Worm (Caenorhabditis elegans) whole organism, mixed stage, embryonic: ENCODE measurements around the gene T16A1.2.
"Not testable (repeated sequence)": the region's sequence is repeated elsewhere in the genome, so short reads cannot be mapped to it uniquely, and the experiment has no call there.

ENCODE experiments used
- M03D4.4 ChIP-seq: sonication (generic microtip); optimal IDR thresholded peaks from 2 replicates; lab custom pipeline; 2017; ENCODE audit warnings: mild to moderate bottlenecking, missing genetic modification characterization, missing compliant biosample characterization
- bed-3 ChIP-seq: fragments of 200-800 bp; sonication (Bioruptor generic); optimal IDR thresholded peaks from 3 replicates; lab custom pipeline; 2018; ENCODE audit warnings: mild to moderate bottlenecking, missing genetic modification characterization, moderate library complexity, missing compliant biosample characterization
- ceh-39 ChIP-seq: fragments of 150-350 bp; optimal IDR thresholded peaks from 2 replicates; lab custom pipeline; 2014; ENCODE audit warnings: missing biosample characterization, missing genetic modification characterization
- ceh-43 ChIP-seq: fragments of 200-800 bp; sonication (Bioruptor generic); optimal IDR thresholded peaks from 2 replicates; lab custom pipeline; 2018; ENCODE audit warnings: mild to moderate bottlenecking, missing genetic modification characterization, moderate library complexity, missing compliant biosample characterization
- ces-1 ChIP-seq: fragments of 150-350 bp; optimal IDR thresholded peaks from 2 replicates; lab custom pipeline; 2014; ENCODE audit warnings: missing biosample characterization, missing genetic modification reagents, missing genetic modification characterization
- cnd-1 ChIP-seq: fragments of 200-800 bp; sonication (Bioruptor generic); optimal IDR thresholded peaks from 2 replicates; lab custom pipeline; 2018; ENCODE audit warnings: mild to moderate bottlenecking, missing genetic modification characterization, missing compliant biosample characterization
- drap-1 ChIP-seq: fragments of 200-800 bp; sonication (Bioruptor generic); optimal IDR thresholded peaks from 3 replicates; lab custom pipeline; 2018; ENCODE audit warnings: mild to moderate bottlenecking, missing genetic modification characterization, missing compliant biosample characterization
- elt-1 ChIP-seq: sonication (generic microtip); optimal IDR thresholded peaks from 2 replicates; lab custom pipeline; 2017; ENCODE audit warnings: missing genetic modification characterization, mild to moderate bottlenecking, missing compliant biosample characterization, antibody characterized with exemption, moderate library complexity, borderline replicate concordance; ENCODE audit not compliant: insufficient read depth
- elt-3 ChIP-seq: fragments of 150-350 bp; optimal IDR thresholded peaks from 2 replicates; lab custom pipeline; 2014; ENCODE audit warnings: missing biosample characterization, missing genetic modification characterization
- flh-1 ChIP-seq: fragments of 200-800 bp; sonication (Bioruptor generic); optimal IDR thresholded peaks from 2 replicates; lab custom pipeline; 2018; ENCODE audit warnings: mild to moderate bottlenecking, missing genetic modification characterization, moderate library complexity, missing compliant biosample characterization
- ham-2 ChIP-seq: fragments of 200-800 bp; sonication (Bioruptor generic); optimal IDR thresholded peaks from 2 replicates; lab custom pipeline; 2018; ENCODE audit warnings: mild to moderate bottlenecking, missing genetic modification characterization, missing compliant biosample characterization
- hlh-1 ChIP-seq: fragments of 150-350 bp; optimal IDR thresholded peaks from 2 replicates; lab custom pipeline; 2014; ENCODE audit warnings: missing biosample characterization, missing genetic modification reagents, missing genetic modification characterization
- lin-13 ChIP-seq: fragments of 150-350 bp; optimal IDR thresholded peaks from 2 replicates; lab custom pipeline; 2014; ENCODE audit warnings: missing biosample characterization, missing genetic modification characterization
- lin-32 ChIP-seq: fragments of 200-800 bp; sonication (Bioruptor generic); optimal IDR thresholded peaks from 2 replicates; lab custom pipeline; 2018; ENCODE audit warnings: mild to moderate bottlenecking, missing genetic modification characterization, missing compliant biosample characterization
- lsy-2 ChIP-seq: fragments of 150-350 bp; optimal IDR thresholded peaks from 2 replicates; lab custom pipeline; 2014; ENCODE audit warnings: missing biosample characterization, missing genetic modification characterization
- mab-5 ChIP-seq: fragments of 150-350 bp; optimal IDR thresholded peaks from 2 replicates; lab custom pipeline; 2014; ENCODE audit warnings: missing biosample characterization, missing genetic modification characterization
- mep-1 ChIP-seq: fragments of 150-350 bp; optimal IDR thresholded peaks from 2 replicates; lab custom pipeline; 2017; ENCODE audit warnings: missing biosample characterization, missing genetic modification reagents, missing genetic modification characterization, inconsistent platforms
- mls-2 ChIP-seq: sonication (generic microtip); optimal IDR thresholded peaks from 2 replicates; lab custom pipeline; 2016; ENCODE audit warnings: mild to moderate bottlenecking, missing genetic modification characterization, moderate library complexity, missing compliant biosample characterization
- nhr-2 ChIP-seq: fragments of 150-350 bp; optimal IDR thresholded peaks from 2 replicates; lab custom pipeline; 2014; ENCODE audit warnings: missing biosample characterization, missing genetic modification characterization
- nhr-237 ChIP-seq: fragments of 150-350 bp; optimal IDR thresholded peaks from 2 replicates; lab custom pipeline; 2014; ENCODE audit warnings: missing biosample characterization, missing genetic modification characterization
- nhr-28 ChIP-seq: fragments of 150-350 bp; optimal IDR thresholded peaks from 2 replicates; lab custom pipeline; 2014; ENCODE audit warnings: missing biosample characterization, missing genetic modification characterization
- nhr-76 ChIP-seq: sonication (generic microtip); optimal IDR thresholded peaks from 2 replicates; lab custom pipeline; 2017; ENCODE audit warnings: missing biosample characterization, missing genetic modification characterization
- pha-4 ChIP-seq: fragments of 150-350 bp; optimal IDR thresholded peaks from 2 replicates; lab custom pipeline; 2018; ENCODE audit warnings: missing biosample characterization, missing genetic modification reagents, missing genetic modification characterization
- sem-2 ChIP-seq: fragments of 200-800 bp; sonication (Bioruptor generic); optimal IDR thresholded peaks from 2 replicates; lab custom pipeline; 2018; ENCODE audit warnings: mild to moderate bottlenecking, missing genetic modification characterization, missing compliant biosample characterization
- snpc-4 ChIP-seq: fragments of 150-350 bp; optimal IDR thresholded peaks from 2 replicates; lab custom pipeline; 2014; ENCODE audit warnings: missing biosample characterization, missing genetic modification characterization
- sptf-1 ChIP-seq: sonication (generic microtip); optimal IDR thresholded peaks from 2 replicates; lab custom pipeline; 2017; ENCODE audit warnings: mild to moderate bottlenecking, missing genetic modification characterization, moderate library complexity, missing compliant biosample characterization
- tbx-8 ChIP-seq: fragments of 200-800 bp; sonication (Bioruptor generic); optimal IDR thresholded peaks from 2 replicates; lab custom pipeline; 2018; ENCODE audit warnings: mild to moderate bottlenecking, missing genetic modification characterization, moderate library complexity, missing compliant biosample characterization
- unc-120 ChIP-seq: sonication (generic microtip); optimal IDR thresholded peaks from 2 replicates; lab custom pipeline; 2017; ENCODE audit warnings: missing genetic modification characterization, missing compliant biosample characterization; ENCODE audit not compliant: poor library complexity, severe bottlenecking
- unc-39 ChIP-seq: fragments of 150-350 bp; optimal IDR thresholded peaks from 2 replicates; lab custom pipeline; 2014; ENCODE audit warnings: missing biosample characterization, missing genetic modification characterization
- unc-62 ChIP-seq: fragments of 150-350 bp; optimal IDR thresholded peaks from 2 replicates; lab custom pipeline; 2014; ENCODE audit warnings: missing biosample characterization, missing genetic modification reagents, missing genetic modification characterization
- zip-8 ChIP-seq: fragments of 150-350 bp; optimal IDR thresholded peaks from 2 replicates; lab custom pipeline; 2014; ENCODE audit warnings: missing biosample characterization, missing genetic modification characterization
- ztf-11 ChIP-seq: fragments of 150-350 bp; optimal IDR thresholded peaks from 2 replicates; lab custom pipeline; 2014; ENCODE audit warnings: missing biosample characterization, missing genetic modification characterization

Gene T16A1.2

ce11 chrII:2067451-2068021 is 27.9 kb upstream of the T16A1.2 start, which contains the start of gene F07E5.12:
Gene F07E5.12 (plus strand): TSS chrII:2067971.
- not testable (repeated sequence) for TF ChIP-seq mab-5 (tag; lab: Kevin White, UChicago); unc-62 (GFP tag; lab: Kevin White, UChicago); ces-1 (GFP tag; lab: Kevin White, UChicago)

- no peak for TF ChIP-seq ceh-43 (GFP tag; lab: Kevin White, UChicago)
- TF ChIP-seq mep-1 (tag; lab: Kevin White, UChicago) = no peak
- TF ChIP-seq zip-8 (tag; lab: Kevin White, UChicago) = no peak
- no peak for TF ChIP-seq sptf-1 (tag; lab: Kevin White, UChicago)
- TF ChIP-seq snpc-4 (tag; lab: Kevin White, UChicago) = no peak
- no peak for TF ChIP-seq elt-3 (tag; lab: Kevin White, UChicago)
- TF ChIP-seq ztf-11 (tag; lab: Kevin White, UChicago) = no peak
- no peak for TF ChIP-seq nhr-28 (tag; lab: Kevin White, UChicago)
- no peak for TF ChIP-seq drap-1
- no peak for TF ChIP-seq lin-13 (tag; lab: Kevin White, UChicago)
Measured at ce11 chrII:2071429-2071828, 24.0 kb upstream of the T16A1.2 start, which contains the start of gene F07E5.7. Gene F07E5.7 (minus strand): TSS chrII:2071529.

- TF ChIP-seq hlh-1 (tag; lab: Kevin White, UChicago) (no peak), unc-120 (tag; lab: Kevin White, UChicago) (no peak), snpc-4 (tag; lab: Kevin White, UChicago) (no peak), ztf-11 (tag; lab: Kevin White, UChicago) (no peak), sem-2 (no peak), sptf-1 (tag; lab: Kevin White, UChicago) (no peak), unc-39 (tag; lab: Kevin White, UChicago) (no peak), M03D4.4 (tag; lab: Kevin White, UChicago) (no peak), unc-62 (GFP tag; lab: Kevin White, UChicago) (no peak), bed-3 (GFP tag; lab: Kevin White, UChicago) (no peak), drap-1 (no peak), lin-32 (GFP tag; lab: Kevin White, UChicago) (no peak)
- TF ChIP-seq, all 35 proteins: peak for 0
Measured at ce11 chrII:2075513-2075912, 19.9 kb upstream of the T16A1.2 start, which contains the start of gene F07E5.8. Gene F07E5.8 (minus strand): TSS chrII:2075613.

- TF ChIP-seq ham-2 (GFP tag; lab: Kevin White, UChicago) (no peak), unc-39 (tag; lab: Kevin White, UChicago) (no peak)
Measured at ce11 chrII:2076467-2076866, 18.9 kb upstream of the T16A1.2 start.

ce11 chrII:2080425-2080824 is 15.0 kb upstream of the T16A1.2 start, which contains the start of gene F07E5.9:
Gene F07E5.9 (minus strand): TSS chrII:2080525.
- no peak for TF ChIP-seq nhr-76 (tag; lab: Kevin White, UChicago)
- no peak for TF ChIP-seq pha-4 (tag; lab: Kevin White, UChicago)
- no peak for TF ChIP-seq snpc-4 (tag; lab: Kevin White, UChicago)

ce11 chrII:2081257-2081656 is 14.1 kb upstream of the T16A1.2 start, which contains the start of gene T16A1.4:
Gene T16A1.4 (plus strand): TSS chrII:2081557.
- TF ChIP-seq cnd-1 (tag; lab: Kevin White, UChicago) (no peak), nhr-237 (tag; lab: Kevin White, UChicago) (no peak), zip-8 (tag; lab: Kevin White, UChicago) (no peak), mab-5 (tag; lab: Kevin White, UChicago) (no peak), bed-3 (GFP tag; lab: Kevin White, UChicago) (no peak)

ce11 chrII:2083726-2084179 is 11.6 kb upstream of the T16A1.2 start, which contains the start of the genes T16A1.5 and fbxc-49:
Gene T16A1.5 (minus strand): TSS chrII:2083826.
Gene fbxc-49 (plus strand): TSS chrII:2084129.
- TF ChIP-seq hlh-1 (tag; lab: Kevin White, UChicago) (no peak), unc-62 (GFP tag; lab: Kevin White, UChicago) (no peak), elt-1 (no peak), sem-2 (no peak), mls-2 (tag; lab: Kevin White, UChicago) (no peak), nhr-76 (tag; lab: Kevin White, UChicago) (no peak), tbx-8 (GFP tag; lab: Kevin White, UChicago) (no peak), snpc-4 (tag; lab: Kevin White, UChicago) (no peak), elt-3 (tag; lab: Kevin White, UChicago) (no peak), unc-120 (tag; lab: Kevin White, UChicago) (no peak), nhr-28 (tag; lab: Kevin White, UChicago) (no peak), lin-32 (GFP tag; lab: Kevin White, UChicago) (no peak), mep-1 (tag; lab: Kevin White, UChicago) (no peak), zip-8 (tag; lab: Kevin White, UChicago) (no peak), flh-1 (GFP tag; lab: Kevin White, UChicago) (no peak), ceh-39 (no peak), lsy-2 (tag; lab: Kevin White, UChicago) (no peak), cnd-1 (tag; lab: Kevin White, UChicago) (no peak), ham-2 (GFP tag; lab: Kevin White, UChicago) (no peak), nhr-2 (tag; lab: Kevin White, UChicago) (no peak)
